Worm (Caenorhabditis elegans) whole organism, mixed stage, embryonic: ENCODE measurements around the gene Y54G2A.18.

Experiments used
- M03D4.4 ChIP-seq: sonication (generic microtip); optimal IDR thresholded peaks from 2 replicates; lab custom pipeline; 2017; ENCODE audit warnings: mild to moderate bottlenecking, missing genetic modification characterization, missing compliant biosample characterization
- bed-3 ChIP-seq: fragments of 200-800 bp; sonication (Bioruptor generic); optimal IDR thresholded peaks from 3 replicates; lab custom pipeline; 2018; ENCODE audit warnings: mild to moderate bottlenecking, missing genetic modification characterization, moderate library complexity, missing compliant biosample characterization
- blmp-1 ChIP-seq: fragments of 150-350 bp; optimal IDR thresholded peaks from 2 replicates; lab custom pipeline; 2014; ENCODE audit warnings: missing biosample characterization, missing genetic modification characterization
- ceh-39 ChIP-seq: fragments of 150-350 bp; optimal IDR thresholded peaks from 2 replicates; lab custom pipeline; 2014; ENCODE audit warnings: missing biosample characterization, missing genetic modification characterization
- ceh-43 ChIP-seq: fragments of 200-800 bp; sonication (Bioruptor generic); optimal IDR thresholded peaks from 2 replicates; lab custom pipeline; 2018; ENCODE audit warnings: mild to moderate bottlenecking, missing genetic modification characterization, moderate library complexity, missing compliant biosample characterization
- ceh-83 ChIP-seq: fragments of 200-800 bp; sonication (Bioruptor generic); optimal IDR thresholded peaks from 2 replicates; lab custom pipeline; 2018; ENCODE audit warnings: mild to moderate bottlenecking, missing genetic modification characterization, missing compliant biosample characterization
- cnd-1 ChIP-seq: fragments of 200-800 bp; sonication (Bioruptor generic); optimal IDR thresholded peaks from 2 replicates; lab custom pipeline; 2018; ENCODE audit warnings: mild to moderate bottlenecking, missing genetic modification characterization, missing compliant biosample characterization
- drap-1 ChIP-seq: fragments of 200-800 bp; sonication (Bioruptor generic); optimal IDR thresholded peaks from 3 replicates; lab custom pipeline; 2018; ENCODE audit warnings: mild to moderate bottlenecking, missing genetic modification characterization, missing compliant biosample characterization
- elt-3 ChIP-seq: fragments of 150-350 bp; optimal IDR thresholded peaks from 2 replicates; lab custom pipeline; 2014; ENCODE audit warnings: missing biosample characterization, missing genetic modification characterization
- flh-1 ChIP-seq: fragments of 200-800 bp; sonication (Bioruptor generic); optimal IDR thresholded peaks from 2 replicates; lab custom pipeline; 2018; ENCODE audit warnings: mild to moderate bottlenecking, missing genetic modification characterization, moderate library complexity, missing compliant biosample characterization
- ham-2 ChIP-seq: fragments of 200-800 bp; sonication (Bioruptor generic); optimal IDR thresholded peaks from 2 replicates; lab custom pipeline; 2018; ENCODE audit warnings: mild to moderate bottlenecking, missing genetic modification characterization, missing compliant biosample characterization
- hlh-1 ChIP-seq: fragments of 150-350 bp; optimal IDR thresholded peaks from 2 replicates; lab custom pipeline; 2014; ENCODE audit warnings: missing biosample characterization, missing genetic modification reagents, missing genetic modification characterization
- lin-13 ChIP-seq: fragments of 150-350 bp; optimal IDR thresholded peaks from 2 replicates; lab custom pipeline; 2014; ENCODE audit warnings: missing biosample characterization, missing genetic modification characterization
- lin-32 ChIP-seq: fragments of 200-800 bp; sonication (Bioruptor generic); optimal IDR thresholded peaks from 2 replicates; lab custom pipeline; 2018; ENCODE audit warnings: mild to moderate bottlenecking, missing genetic modification characterization, missing compliant biosample characterization
- lsy-2 ChIP-seq: fragments of 150-350 bp; optimal IDR thresholded peaks from 2 replicates; lab custom pipeline; 2014; ENCODE audit warnings: missing biosample characterization, missing genetic modification characterization
- mab-5 ChIP-seq: fragments of 150-350 bp; optimal IDR thresholded peaks from 2 replicates; lab custom pipeline; 2014; ENCODE audit warnings: missing biosample characterization, missing genetic modification characterization
- mep-1 ChIP-seq: fragments of 150-350 bp; optimal IDR thresholded peaks from 2 replicates; lab custom pipeline; 2017; ENCODE audit warnings: missing biosample characterization, missing genetic modification reagents, missing genetic modification characterization, inconsistent platforms
- mls-2 ChIP-seq: sonication (generic microtip); optimal IDR thresholded peaks from 2 replicates; lab custom pipeline; 2016; ENCODE audit warnings: mild to moderate bottlenecking, missing genetic modification characterization, moderate library complexity, missing compliant biosample characterization
- nhr-12 ChIP-seq: fragments of 150-350 bp; optimal IDR thresholded peaks from 2 replicates; lab custom pipeline; 2014; ENCODE audit warnings: missing biosample characterization, missing genetic modification characterization
- nhr-2 ChIP-seq: fragments of 150-350 bp; optimal IDR thresholded peaks from 2 replicates; lab custom pipeline; 2014; ENCODE audit warnings: missing biosample characterization, missing genetic modification characterization
- nhr-237 ChIP-seq: fragments of 150-350 bp; optimal IDR thresholded peaks from 2 replicates; lab custom pipeline; 2014; ENCODE audit warnings: missing biosample characterization, missing genetic modification characterization
- nhr-28 ChIP-seq: fragments of 150-350 bp; optimal IDR thresholded peaks from 2 replicates; lab custom pipeline; 2014; ENCODE audit warnings: missing biosample characterization, missing genetic modification characterization
- nhr-76 ChIP-seq: sonication (generic microtip); optimal IDR thresholded peaks from 2 replicates; lab custom pipeline; 2017; ENCODE audit warnings: missing biosample characterization, missing genetic modification characterization
- pha-4 ChIP-seq: fragments of 150-350 bp; optimal IDR thresholded peaks from 2 replicates; lab custom pipeline; 2018; ENCODE audit warnings: missing biosample characterization, missing genetic modification reagents, missing genetic modification characterization
- sem-2 ChIP-seq: fragments of 200-800 bp; sonication (Bioruptor generic); optimal IDR thresholded peaks from 2 replicates; lab custom pipeline; 2018; ENCODE audit warnings: mild to moderate bottlenecking, missing genetic modification characterization, missing compliant biosample characterization
- snpc-4 ChIP-seq: fragments of 150-350 bp; optimal IDR thresholded peaks from 2 replicates; lab custom pipeline; 2014; ENCODE audit warnings: missing biosample characterization, missing genetic modification characterization
- sptf-1 ChIP-seq: sonication (generic microtip); optimal IDR thresholded peaks from 2 replicates; lab custom pipeline; 2017; ENCODE audit warnings: mild to moderate bottlenecking, missing genetic modification characterization, moderate library complexity, missing compliant biosample characterization
- tbx-8 ChIP-seq: fragments of 200-800 bp; sonication (Bioruptor generic); optimal IDR thresholded peaks from 2 replicates; lab custom pipeline; 2018; ENCODE audit warnings: mild to moderate bottlenecking, missing genetic modification characterization, moderate library complexity, missing compliant biosample characterization
- unc-120 ChIP-seq: sonication (generic microtip); optimal IDR thresholded peaks from 2 replicates; lab custom pipeline; 2017; ENCODE audit warnings: missing genetic modification characterization, missing compliant biosample characterization; ENCODE audit not compliant: poor library complexity, severe bottlenecking
- unc-39 ChIP-seq: fragments of 150-350 bp; optimal IDR thresholded peaks from 2 replicates; lab custom pipeline; 2014; ENCODE audit warnings: missing biosample characterization, missing genetic modification characterization
- unc-62 ChIP-seq: fragments of 150-350 bp; optimal IDR thresholded peaks from 2 replicates; lab custom pipeline; 2014; ENCODE audit warnings: missing biosample characterization, missing genetic modification reagents, missing genetic modification characterization
- zip-8 ChIP-seq: fragments of 150-350 bp; optimal IDR thresholded peaks from 2 replicates; lab custom pipeline; 2014; ENCODE audit warnings: missing biosample characterization, missing genetic modification characterization
- ztf-11 ChIP-seq: fragments of 150-350 bp; optimal IDR thresholded peaks from 2 replicates; lab custom pipeline; 2014; ENCODE audit warnings: missing biosample characterization, missing genetic modification characterization

The Y54G2A.18 gene

ce11 chrIV:2888496-2889101 lies 3.7 kb downstream of the Y54G2A.18 start:
- TF ChIP-seq mep-1 (tag; lab: Kevin White, UChicago) (no peak), blmp-1 (tag; lab: Kevin White, UChicago) (no peak), nhr-2 (tag; lab: Kevin White, UChicago) (no peak), unc-39 (tag; lab: Kevin White, UChicago) (no peak), lsy-2 (no peak), drap-1 (no peak), sem-2 (GFP tag; lab: Kevin White, UChicago) (no peak)

- TF ChIP-seq nhr-2 (tag; lab: Kevin White, UChicago) (no peak), ceh-39 (tag; lab: Kevin White, UChicago) (no peak), mab-5 (tag; lab: Kevin White, UChicago) (no peak), ztf-11 (no peak), sptf-1 (tag; lab: Kevin White, UChicago) (no peak), mep-1 (tag; lab: Kevin White, UChicago) (no peak), nhr-237 (tag; lab: Kevin White, UChicago) (no peak), lin-32 (GFP tag; lab: Kevin White, UChicago) (no peak), flh-1 (GFP tag; lab: Kevin White, UChicago) (no peak), lin-13 (no peak), pha-4 (tag; lab: Kevin White, UChicago) (no peak), ceh-83 (GFP tag; lab: Kevin White, UChicago) (no peak), nhr-28 (no peak), drap-1 (no peak), cnd-1 (no peak), bed-3 (no peak), nhr-76 (tag; lab: Kevin White, UChicago) (no peak), snpc-4 (tag; lab: Kevin White, UChicago) (no peak), hlh-1 (tag; lab: Kevin White, UChicago) (no peak), M03D4.4 (tag; lab: Kevin White, UChicago) (no peak)
Measured at ce11 chrIV:2887245-2887644, 5.0 kb downstream of the Y54G2A.18 start.

- TF ChIP-seq ham-2 = no peak
- no peak for TF ChIP-seq elt-3 (tag; lab: Kevin White, UChicago)
- no peak for TF ChIP-seq nhr-12 (tag; lab: Kevin White, UChicago)
- no peak for TF ChIP-seq tbx-8
- TF ChIP-seq ceh-39 (tag; lab: Kevin White, UChicago) = no peak
- TF ChIP-seq ceh-43 (GFP tag; lab: Kevin White, UChicago) = no peak
- TF ChIP-seq sptf-1 (tag; lab: Kevin White, UChicago) = no peak
- TF ChIP-seq mls-2 (tag; lab: Kevin White, UChicago) = no peak
Measured at ce11 chrIV:2886655-2887054, 5.6 kb downstream of the Y54G2A.18 start, which contains the start of gene dml-1. dml-1 (plus strand) TSS chrIV:2886955.

ce11 chrIV:2885260-2885659 lies 7.0 kb downstream of the Y54G2A.18 start:
- TF ChIP-seq hlh-1 (tag; lab: Kevin White, UChicago) (peak; percentile 36), unc-39 (tag; lab: Kevin White, UChicago) (no peak), unc-62 (GFP tag; lab: Kevin White, UChicago) (peak; percentile 39), unc-120 (tag; lab: Kevin White, UChicago) (peak; percentile 1)

ce11 chrIV:2864743-2865142 lies 27.6 kb downstream of the Y54G2A.18 start, which contains the start of gene Y54G2A.16:
Y54G2A.16 (minus strand) TSS chrIV:2864843.
- TF ChIP-seq drap-1 (no peak), flh-1 (GFP tag; lab: Kevin White, UChicago) (no peak), sptf-1 (tag; lab: Kevin White, UChicago) (no peak), mep-1 (tag; lab: Kevin White, UChicago) (no peak), zip-8 (no peak), blmp-1 (tag; lab: Kevin White, UChicago) (no peak), tbx-8 (no peak), bed-3 (no peak), nhr-237 (tag; lab: Kevin White, UChicago) (no peak), lin-32 (GFP tag; lab: Kevin White, UChicago) (no peak), lsy-2 (no peak), mls-2 (tag; lab: Kevin White, UChicago) (no peak)
